Worm (Caenorhabditis elegans) whole organism, L4 larva: ENCODE results near the gene C55A1.7.

Experiments used
- Y5F2A.4 ChIP-seq: fragments of 200-800 bp; sonication (Bioruptor generic); optimal IDR thresholded peaks from 2 replicates; lab custom pipeline; 2018; ENCODE audit warnings: mild to moderate bottlenecking, missing genetic modification characterization, missing compliant biosample characterization
- dpl-1 ChIP-seq: fragments of 150-350 bp; optimal IDR thresholded peaks from 2 replicates; lab custom pipeline; 2014; ENCODE audit warnings: missing biosample characterization, missing genetic modification reagents, missing genetic modification characterization
- lim-7 ChIP-seq: fragments of 200-800 bp; sonication (Bioruptor generic); IDR thresholded peaks from 2 replicates; pipeline ENCODE4 v1.3.6; 2022; ENCODE audit warnings: missing genetic modification characterization, missing compliant biosample characterization
- lin-15B ChIP-seq: fragments of 150-350 bp; sonication (generic microtip); optimal IDR thresholded peaks from 3 replicates; lab custom pipeline; 2014; ENCODE audit warnings: missing biosample characterization, missing genetic modification characterization
- mdl-1 ChIP-seq, 2 experiments: fragments of 150-350 bp in 1 of 2; sonication (generic microtip) in 1 of 2; optimal IDR thresholded peaks; 2 replicates each; lab custom pipeline; 2014 to 2017; ENCODE audit warnings: missing biosample characterization in 2 of 2, missing genetic modification characterization in 2 of 2
- nhr-77 ChIP-seq: fragments of 150-350 bp; optimal IDR thresholded peaks from 2 replicates; lab custom pipeline; 2014; ENCODE audit warnings: missing biosample characterization, missing genetic modification characterization
- skn-1 ChIP-seq: fragments of 150-350 bp; optimal IDR thresholded peaks from 2 replicates; lab custom pipeline; 2014; ENCODE audit warnings: missing biosample characterization, missing genetic modification characterization

- no peak for TF ChIP-seq lim-7 (GFP tag; lab: Robert Waterston, UW)
- no peak for TF ChIP-seq lin-15B (tag; lab: Kevin White, UChicago)
- TF ChIP-seq skn-1 (tag; lab: Kevin White, UChicago), result no peak
- no peak for TF ChIP-seq dpl-1 (GFP tag; lab: Kevin White, UChicago)
- TF ChIP-seq Y5F2A.4, result no peak
- no peak for TF ChIP-seq mdl-1 (tag; optimal IDR thresholded peaks at IDR 0.05; lab: Kevin White, UChicago)
- TF ChIP-seq nhr-77 (tag; lab: Kevin White, UChicago), result no peak
Observed at ce11 chrV:15612886-15613285, 34.5 kb downstream of the C55A1.7 start, which contains the start of gene str-263.
